Worm (Caenorhabditis elegans) whole organism, L4 larva: ENCODE data around the gene T02G5.3.

ENCODE experiments used
- D1046.2 ChIP-seq: fragments of 200-800 bp; sonication (Bioruptor generic); IDR thresholded peaks from 2 replicates; pipeline ENCODE4 v1.3.6; 2022; ENCODE audit warnings: missing genetic modification characterization, missing compliant biosample characterization
- F37D6.2 ChIP-seq: sonication (generic microtip); optimal IDR thresholded peaks from 2 replicates; lab custom pipeline; 2016; ENCODE audit warnings: mild to moderate bottlenecking, missing genetic modification characterization, missing compliant biosample characterization
- F44E2.7 ChIP-seq: fragments of 200-800 bp; sonication (Bioruptor generic); IDR thresholded peaks from 2 replicates; pipeline ENCODE4 v2.1.2; 2022; ENCODE audit warnings: missing genetic modification characterization, missing compliant biosample characterization
- F49E8.2 ChIP-seq: sonication (generic microtip); optimal IDR thresholded peaks from 2 replicates; lab custom pipeline; 2016; ENCODE audit warnings: missing compliant biosample characterization, mild to moderate bottlenecking, missing genetic modification characterization, borderline replicate concordance
- R02D3.7 ChIP-seq: fragments of 150-350 bp; sonication (generic microtip); optimal IDR thresholded peaks from 3 replicates; lab custom pipeline; 2014; ENCODE audit warnings: missing biosample characterization, missing genetic modification characterization
- T20F7.1 ChIP-seq: fragments of 200-800 bp; sonication (Bioruptor generic); optimal IDR thresholded peaks from 2 replicates; lab custom pipeline; 2018; ENCODE audit warnings: mild to moderate bottlenecking, missing genetic modification characterization, missing compliant biosample characterization
- Y5F2A.4 ChIP-seq: fragments of 200-800 bp; sonication (Bioruptor generic); optimal IDR thresholded peaks from 2 replicates; lab custom pipeline; 2018; ENCODE audit warnings: mild to moderate bottlenecking, missing genetic modification characterization, missing compliant biosample characterization
- aly-2 ChIP-seq: sonication (generic microtip); optimal IDR thresholded peaks from 2 replicates; lab custom pipeline; 2018; ENCODE audit warnings: missing biosample characterization, missing genetic modification characterization
- ama-1 ChIP-seq: fragments of 150-350 bp; optimal IDR thresholded peaks from 2 replicates; lab custom pipeline; 2014; ENCODE audit warnings: inconsistent platforms, mixed read lengths
- ceh-44 ChIP-seq: fragments of 200-800 bp; sonication (Bioruptor generic); IDR thresholded peaks from 2 replicates; pipeline ENCODE4 v1.3.6; 2022; ENCODE audit warnings: missing genetic modification reagents, missing genetic modification characterization, missing compliant biosample characterization
- ceh-62 ChIP-seq: sonication (generic microtip); optimal IDR thresholded peaks from 2 replicates; lab custom pipeline; 2017; ENCODE audit warnings: missing biosample characterization, missing genetic modification characterization
- daf-12 ChIP-seq: fragments of 150-350 bp; optimal IDR thresholded peaks from 2 replicates; lab custom pipeline; 2014; ENCODE audit warnings: missing biosample characterization, missing genetic modification reagents, missing genetic modification characterization
- egl-27 ChIP-seq: sonication (generic microtip); optimal IDR thresholded peaks from 3 replicates; lab custom pipeline; 2017; ENCODE audit warnings: missing biosample characterization, missing genetic modification reagents, missing genetic modification characterization
- fkh-10 ChIP-seq: fragments of 150-350 bp; optimal IDR thresholded peaks from 2 replicates; lab custom pipeline; 2014; ENCODE audit warnings: missing biosample characterization, missing genetic modification reagents, missing genetic modification characterization
- fos-1 ChIP-seq: fragments of 150-350 bp; optimal IDR thresholded peaks from 2 replicates; lab custom pipeline; 2014; ENCODE audit warnings: missing biosample characterization, missing genetic modification characterization
- hlh-30 ChIP-seq: sonication (generic microtip); optimal IDR thresholded peaks from 2 replicates; lab custom pipeline; 2017; ENCODE audit warnings: antibody characterized with exemption, mild to moderate bottlenecking, missing genetic modification characterization, missing compliant biosample characterization; ENCODE audit not compliant: insufficient read depth
- hmg-1.1 ChIP-seq: fragments of 200-800 bp; sonication (Bioruptor generic); IDR thresholded peaks from 2 replicates; pipeline ENCODE4 v1.3.6; 2022; ENCODE audit warnings: missing genetic modification reagents, missing genetic modification characterization, missing compliant biosample characterization
- lin-1 ChIP-seq: fragments of 200-800 bp; sonication (Bioruptor generic); IDR thresholded peaks from 2 replicates; pipeline ENCODE4 v1.3.6; 2022; ENCODE audit warnings: missing genetic modification reagents, missing genetic modification characterization, missing compliant biosample characterization
- lin-39 ChIP-seq: fragments of 150-350 bp; optimal IDR thresholded peaks from 2 replicates; lab custom pipeline; 2014; ENCODE audit warnings: missing biosample characterization, missing genetic modification reagents, missing genetic modification characterization
- lsy-2 ChIP-seq, 2 experiments: fragments of 150-350 bp in 1 of 2; sonication (generic microtip) in 1 of 2; optimal IDR thresholded peaks; 2 replicates each; lab custom pipeline; 2014 to 2017; ENCODE audit warnings: missing biosample characterization in 2 of 2, missing genetic modification characterization in 2 of 2
- madf-5 ChIP-seq, 2 experiments: fragments of 200-800 bp; sonication (Bioruptor generic); IDR thresholded peaks; 2 replicates each; pipeline ENCODE4 v1.3.6; 2022; ENCODE audit warnings: missing compliant biosample characterization in 2 of 2, missing genetic modification characterization in 2 of 2
- madf-9 ChIP-seq: fragments of 200-800 bp; sonication (Bioruptor generic); conservative IDR thresholded peaks from 2 replicates; pipeline ENCODE4 v1.3.6; 2022; ENCODE audit warnings: missing genetic modification reagents, missing genetic modification characterization, missing compliant biosample characterization
- mep-1 ChIP-seq: fragments of 150-350 bp; sonication (generic microtip); optimal IDR thresholded peaks from 3 replicates; lab custom pipeline; 2014; ENCODE audit warnings: missing biosample characterization, missing genetic modification characterization
- mes-2 ChIP-seq: sonication (generic microtip); optimal IDR thresholded peaks from 2 replicates; lab custom pipeline; 2016; ENCODE audit warnings: missing genotype, mild to moderate bottlenecking, missing genetic modification characterization, missing compliant biosample characterization; ENCODE audit not compliant: poor library complexity, severe bottlenecking
- nhr-102 ChIP-seq: sonication (generic microtip); optimal IDR thresholded peaks from 2 replicates; lab custom pipeline; 2016; ENCODE audit warnings: mild to moderate bottlenecking, missing genetic modification characterization, moderate library complexity, missing compliant biosample characterization
- nhr-11 ChIP-seq: fragments of 150-350 bp; optimal IDR thresholded peaks from 2 replicates; lab custom pipeline; 2014; ENCODE audit warnings: missing biosample characterization, missing genetic modification characterization
- nhr-76 ChIP-seq: fragments of 150-350 bp; optimal IDR thresholded peaks from 2 replicates; lab custom pipeline; 2014; ENCODE audit warnings: missing biosample characterization, missing genetic modification characterization
- pha-4 ChIP-seq, 2 experiments: fragments of 150-350 bp in 1 of 2; fragments of 200-800 bp in 1 of 2; sonication (Bioruptor generic) in 1 of 2; IDR thresholded peaks in 1 of 2; optimal IDR thresholded peaks in 1 of 2; 2 replicates each; pipeline versions ENCODE4 v1.3.6 to Lab custom; 2014 to 2022; ENCODE audit warnings: missing genetic modification characterization in 2 of 2, missing genetic modification reagents in 2 of 2, missing biosample characterization in 1 of 2, missing compliant biosample characterization in 1 of 2
- pqm-1 ChIP-seq: sonication (generic microtip); optimal IDR thresholded peaks from 2 replicates; lab custom pipeline; 2017; ENCODE audit warnings: missing biosample characterization, missing genetic modification characterization
- saeg-2 ChIP-seq: fragments of 200-800 bp; sonication (Bioruptor generic); IDR thresholded peaks from 2 replicates; pipeline ENCODE4 v1.3.6; 2022; ENCODE audit warnings: missing genetic modification reagents, missing genetic modification characterization, missing compliant biosample characterization
- set-16 ChIP-seq: fragments of 200-800 bp; sonication (Bioruptor generic); IDR thresholded peaks from 2 replicates; pipeline ENCODE4 v1.3.6; 2022; ENCODE audit warnings: missing genetic modification reagents, missing genetic modification characterization, missing compliant biosample characterization
- spr-3 ChIP-seq: fragments of 200-800 bp; sonication (Bioruptor generic); optimal IDR thresholded peaks from 2 replicates; lab custom pipeline; 2018; ENCODE audit warnings: mild to moderate bottlenecking, missing genetic modification characterization, missing compliant biosample characterization
- tag-97 ChIP-seq: fragments of 200-800 bp; sonication (Bioruptor generic); IDR thresholded peaks from 2 replicates; pipeline ENCODE4 v1.3.6; 2022; ENCODE audit warnings: missing genetic modification characterization, missing compliant biosample characterization
- unc-39 ChIP-seq: sonication (generic microtip); optimal IDR thresholded peaks from 2 replicates; lab custom pipeline; 2017; ENCODE audit warnings: missing biosample characterization, missing genetic modification characterization
- zag-1 ChIP-seq: fragments of 150-350 bp; optimal IDR thresholded peaks from 2 replicates; lab custom pipeline; 2014; ENCODE audit warnings: missing biosample characterization, missing genetic modification characterization
- zfp-2 ChIP-seq: sonication (generic microtip); optimal IDR thresholded peaks from 2 replicates; lab custom pipeline; 2016; ENCODE audit warnings: mild to moderate bottlenecking, missing genetic modification characterization, missing compliant biosample characterization
- zfp-3 ChIP-seq: fragments of 200-800 bp; sonication (Bioruptor generic); conservative IDR thresholded peaks from 2 replicates; pipeline ENCODE4 v1.3.6; 2022; ENCODE audit warnings: missing genetic modification reagents, missing genetic modification characterization, missing compliant biosample characterization
- ztf-11 ChIP-seq: fragments of 150-350 bp; optimal IDR thresholded peaks from 2 replicates; lab custom pipeline; 2014; ENCODE audit warnings: missing biosample characterization, missing genetic modification characterization

T02G5.3 gene

DNA sequence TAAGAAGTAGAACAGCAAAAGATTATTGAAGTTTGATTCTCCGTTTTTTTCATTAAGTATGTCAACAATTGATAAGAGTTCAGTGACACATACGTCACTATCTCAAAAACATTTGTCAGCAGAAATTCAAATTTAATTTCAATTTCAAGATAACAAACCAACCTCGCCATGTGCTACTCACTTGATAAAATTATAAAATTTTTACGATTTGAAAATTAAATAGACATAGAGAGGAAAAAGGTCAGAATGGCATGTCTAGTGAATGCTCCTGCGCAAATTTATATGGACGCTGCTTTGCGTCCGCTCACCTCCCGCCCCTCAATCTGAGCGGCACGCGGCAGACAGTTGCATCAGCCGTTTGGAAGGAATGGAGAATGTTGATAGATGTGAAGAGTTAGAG, 33.0 kb upstream of the T02G5.3 start (continued):
- TF ChIP-seq egl-27 (tag; lab: Kevin White, UChicago) (no peak), D1046.2 (no peak), nhr-102 (peak; percentile 60), saeg-2 (GFP tag; lab: Robert Waterston, UW) (no peak), ama-1 (no peak), ceh-62 (tag; lab: Kevin White, UChicago) (no peak), F37D6.2 (no peak), mes-2 (tag; lab: Kevin White, UChicago) (no peak), fkh-10 (no peak), unc-39 (tag; lab: Kevin White, UChicago) (no peak), pqm-1 (tag; lab: Kevin White, UChicago) (peak; percentile 91), R02D3.7 (tag; lab: Kevin White, UChicago) (no peak), mep-1 (tag; lab: Kevin White, UChicago) (no peak), ztf-11 (tag; lab: Kevin White, UChicago) (no peak), set-16 (GFP tag; lab: Robert Waterston, UW) (no peak), hmg-1.1 (GFP tag; lab: Robert Waterston, UW) (no peak), F49E8.2 (tag; lab: Kevin White, UChicago) (no peak), daf-12 (no peak), pha-4 (GFP tag; IDR thresholded peaks at IDR 0.05; lab: Robert Waterston, UW) (peak; percentile 58), pha-4 (tag; optimal IDR thresholded peaks at IDR 0.05; lab: Kevin White, UChicago) (no peak), fos-1 (no peak), lsy-2 (tag; optimal IDR thresholded peaks at IDR 0.05; lab: Kevin White, UChicago) (no peak), zfp-3 (GFP tag; lab: Robert Waterston, UW) (peak; percentile 77), T20F7.1 (GFP tag; lab: Kevin White, UChicago) (peak; percentile 57), zag-1 (no peak), tag-97 (GFP tag; lab: Robert Waterston, UW) (no peak), nhr-76 (tag; lab: Kevin White, UChicago) (no peak), spr-3 (GFP tag; lab: Kevin White, UChicago) (no peak), nhr-11 (tag; lab: Kevin White, UChicago) (peak; percentile 29), lin-39 (tag; lab: Kevin White, UChicago) (no peak), F44E2.7 (GFP tag; lab: Robert Waterston, UW) (no peak), zfp-2 (no peak)

DNA sequence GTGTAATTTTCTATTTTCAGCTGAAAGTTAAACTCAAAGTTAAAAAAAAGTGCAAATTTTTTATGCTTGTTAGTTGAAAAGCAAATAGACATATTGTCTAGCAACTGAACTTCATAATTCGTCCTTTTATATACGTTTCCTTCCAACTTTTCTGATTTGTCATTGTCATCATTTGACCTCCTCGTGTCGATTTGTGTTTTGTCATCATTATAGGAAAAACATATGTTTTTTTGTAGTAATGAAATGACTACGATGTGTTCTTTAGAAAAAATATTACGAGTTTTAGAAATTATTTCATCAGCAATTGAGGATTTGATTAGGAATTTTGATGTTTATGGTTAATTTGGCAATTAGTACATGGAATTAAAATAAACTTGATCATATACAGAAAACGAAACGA, 32.4 kb upstream of the T02G5.3 start:
- no peak for TF ChIP-seq Y5F2A.4 (GFP tag; lab: Kevin White, UChicago)
- TF ChIP-seq F49E8.2 (tag; lab: Kevin White, UChicago): no peak
- TF ChIP-seq lin-1 (GFP tag; lab: Robert Waterston, UW): no peak
- TF ChIP-seq madf-5 (GFP tag; IDR thresholded peaks at IDR 0.05; lab: Robert Waterston, UW): no peak
- no peak for TF ChIP-seq mep-1 (tag; lab: Kevin White, UChicago)
- TF ChIP-seq hlh-30 (tag; lab: Kevin White, UChicago): peak; percentile 41

DNA sequence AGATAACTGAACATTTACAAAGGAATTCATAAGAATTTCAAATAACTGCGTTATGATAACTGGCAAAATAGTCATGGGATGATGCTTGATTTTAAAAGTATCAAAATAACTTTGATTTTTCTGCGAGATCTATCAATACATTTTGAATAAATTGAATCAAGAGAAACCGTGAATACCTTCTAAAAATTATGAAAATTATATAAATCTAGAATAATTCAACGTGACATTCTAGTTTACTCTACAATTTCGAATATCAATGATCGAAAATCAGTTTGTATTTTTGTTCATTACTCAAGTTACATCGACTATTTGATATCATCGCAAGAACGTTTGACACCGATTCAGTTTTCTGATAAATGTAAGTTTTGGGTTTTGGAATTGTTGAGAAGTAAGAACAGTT, 31.5 kb upstream of the T02G5.3 start, which contains the start of gene acs-6:
TSS of gene acs-6 (plus strand) at position 301 of the 400 bp plus-strand sequence.
- TF ChIP-seq aly-2 (tag; lab: Kevin White, UChicago) (no peak), madf-9 (GFP tag; lab: Robert Waterston, UW) (no peak), ceh-44 (GFP tag; lab: Robert Waterston, UW) (no peak)
